Worm (Caenorhabditis elegans): ENCODE measurements around the gene F59A2.5.

- TF ChIP-seq sptf-1 (tag; optimal IDR thresholded peaks at IDR 0.05) (no peak), unc-39 (tag; optimal IDR thresholded peaks at IDR 0.05) (no peak)
These were observed 27.0 kb upstream of the F59A2.5 start for ce11 chrIII:3377700-3378099.
